Worm (Caenorhabditis elegans) whole organism, midembryonic: Measurements from ENCODE around the gene sri-60.

ENCODE experiments used
- flt-1 ChIP-seq: fragments of 200-800 bp; sonication (Bioruptor generic); IDR thresholded peaks from 2 replicates; pipeline ENCODE4 v1.3.6; 2022; ENCODE audit warnings: missing genetic modification characterization, missing compliant biosample characterization
- ztf-29 ChIP-seq: fragments of 200-800 bp; sonication (Bioruptor generic); IDR thresholded peaks from 2 replicates; pipeline ENCODE4 v1.3.6; 2022; ENCODE audit warnings: missing genetic modification reagents, missing genetic modification characterization, missing compliant biosample characterization

ce11 chrII:2749595-2750048 lies 47.0 kb upstream of the sri-60 start, which contains the start of gene F29A7.4:
- TF ChIP-seq ztf-29 (GFP tag; lab: Robert Waterston, UW) (no peak), flt-1 (no peak)
